Worm (Caenorhabditis elegans) whole organism, mixed stage, embryonic: ENCODE data around the gene ZC317.6.

Source experiments
- blmp-1 ChIP-seq: fragments of 150-350 bp; optimal IDR thresholded peaks from 2 replicates; lab custom pipeline; 2014; ENCODE audit warnings: missing biosample characterization, missing genetic modification characterization
- ceh-83 ChIP-seq: fragments of 200-800 bp; sonication (Bioruptor generic); optimal IDR thresholded peaks from 2 replicates; lab custom pipeline; 2018; ENCODE audit warnings: mild to moderate bottlenecking, missing genetic modification characterization, missing compliant biosample characterization
- elt-1 ChIP-seq: sonication (generic microtip); optimal IDR thresholded peaks from 2 replicates; lab custom pipeline; 2017; ENCODE audit warnings: missing genetic modification characterization, mild to moderate bottlenecking, missing compliant biosample characterization, antibody characterized with exemption, moderate library complexity, borderline replicate concordance; ENCODE audit not compliant: insufficient read depth
- elt-3 ChIP-seq: fragments of 150-350 bp; optimal IDR thresholded peaks from 2 replicates; lab custom pipeline; 2014; ENCODE audit warnings: missing biosample characterization, missing genetic modification characterization
- lin-13 ChIP-seq: fragments of 150-350 bp; optimal IDR thresholded peaks from 2 replicates; lab custom pipeline; 2014; ENCODE audit warnings: missing biosample characterization, missing genetic modification characterization
- mep-1 ChIP-seq: fragments of 150-350 bp; optimal IDR thresholded peaks from 2 replicates; lab custom pipeline; 2017; ENCODE audit warnings: missing biosample characterization, missing genetic modification reagents, missing genetic modification characterization, inconsistent platforms
- nhr-12 ChIP-seq: fragments of 150-350 bp; optimal IDR thresholded peaks from 2 replicates; lab custom pipeline; 2014; ENCODE audit warnings: missing biosample characterization, missing genetic modification characterization
- nhr-237 ChIP-seq: fragments of 150-350 bp; optimal IDR thresholded peaks from 2 replicates; lab custom pipeline; 2014; ENCODE audit warnings: missing biosample characterization, missing genetic modification characterization
- nhr-76 ChIP-seq: sonication (generic microtip); optimal IDR thresholded peaks from 2 replicates; lab custom pipeline; 2017; ENCODE audit warnings: missing biosample characterization, missing genetic modification characterization
- snpc-4 ChIP-seq: fragments of 150-350 bp; optimal IDR thresholded peaks from 2 replicates; lab custom pipeline; 2014; ENCODE audit warnings: missing biosample characterization, missing genetic modification characterization
- sptf-1 ChIP-seq: sonication (generic microtip); optimal IDR thresholded peaks from 2 replicates; lab custom pipeline; 2017; ENCODE audit warnings: mild to moderate bottlenecking, missing genetic modification characterization, moderate library complexity, missing compliant biosample characterization
- ztf-11 ChIP-seq: fragments of 150-350 bp; optimal IDR thresholded peaks from 2 replicates; lab custom pipeline; 2014; ENCODE audit warnings: missing biosample characterization, missing genetic modification characterization

- TF ChIP-seq ceh-83 (GFP tag; lab: Kevin White, UChicago) (no peak), elt-3 (tag; lab: Kevin White, UChicago) (no peak), snpc-4 (tag; lab: Kevin White, UChicago) (no peak), nhr-237 (tag; lab: Kevin White, UChicago) (no peak), elt-1 (tag; lab: Kevin White, UChicago) (no peak), lin-13 (tag; lab: Kevin White, UChicago) (no peak), sptf-1 (tag; lab: Kevin White, UChicago) (no peak), nhr-76 (no peak), ztf-11 (no peak), blmp-1 (tag; lab: Kevin White, UChicago) (no peak), nhr-12 (no peak), mep-1 (no peak)
Measured at ce11 chrV:5444037-5444436, 24.4 kb downstream of the ZC317.6 start.
